Fruit fly (Drosophila melanogaster): ENCODE results near the gene Itpr.

Gene Itpr

dm6 chr3R:5467619-5468018 is 49.3 kb upstream of the Itpr start, which contains the start of gene POLDIP2 (continued):
- TF ChIP-seq CG2116 (GFP tag; optimal IDR thresholded peaks at IDR 0.05): peak; percentile 96
- TF ChIP-seq CG13624 (GFP tag; optimal IDR thresholded peaks at IDR 0.05): no peak
- TF ChIP-seq Sox102F (GFP tag; optimal IDR thresholded peaks at IDR 0.05): no peak
- TF ChIP-seq Meics (GFP tag; optimal IDR thresholded peaks at IDR 0.05): no peak
- no peak for TF ChIP-seq CG13296 (GFP tag; optimal IDR thresholded peaks at IDR 0.05)
- TF ChIP-seq fd96Cb (tag; optimal IDR thresholded peaks at IDR 0.05): no peak
- TF ChIP-seq dm (GFP tag; optimal IDR thresholded peaks at IDR 0.05): no peak
- TF ChIP-seq CG2120 (GFP tag; optimal IDR thresholded peaks at IDR 0.05): peak; percentile 24
- no peak for TF ChIP-seq MTF-1 (GFP tag; optimal IDR thresholded peaks at IDR 0.05; ENCODE audit: borderline replicate concordance)
- no peak for TF ChIP-seq jigr1 (GFP tag; IDR thresholded peaks at IDR 0.05)
- no peak for TF ChIP-seq unc-4 (GFP tag; IDR thresholded peaks at IDR 0.05; ENCODE audit: partially characterized antibody)
- no peak for TF ChIP-seq CG6854 (GFP tag; optimal IDR thresholded peaks at IDR 0.05)
- TF ChIP-seq CG18262 (tag; optimal IDR thresholded peaks at IDR 0.05): no peak
- peak; percentile 33 for TF ChIP-seq Dp (GFP tag; optimal IDR thresholded peaks at IDR 0.05)
- no peak for TF ChIP-seq tap (tag; optimal IDR thresholded peaks at IDR 0.05)
- TF ChIP-seq Dll (GFP tag; IDR thresholded peaks at IDR 0.05; ENCODE audit: partially characterized antibody): 0 out of 4 replicates have a peak, but pooled peaks have one; percentile 13
- no peak for TF ChIP-seq ken (GFP tag; IDR thresholded peaks at IDR 0.05)
- no peak for TF ChIP-seq CG7372 (GFP tag; IDR thresholded peaks at IDR 0.05)
- no peak for TF ChIP-seq CG3726 (GFP tag; IDR thresholded peaks at IDR 0.05)
- TF ChIP-seq CG17361 (GFP tag; IDR thresholded peaks at IDR 0.05): 0 out of 3 replicates have a peak, but pooled peaks have one; percentile 1
- TF ChIP-seq D19A (tag; optimal IDR thresholded peaks at IDR 0.05): peak; percentile 32
- TF ChIP-seq nmo (GFP tag; optimal IDR thresholded peaks at IDR 0.05): no peak
- TF ChIP-seq lilli (GFP tag; optimal IDR thresholded peaks at IDR 0.05): peak; percentile 13
- TF ChIP-seq Camta (GFP tag; optimal IDR thresholded peaks at IDR 0.05): no peak
- no peak for TF ChIP-seq insv (GFP tag; optimal IDR thresholded peaks at IDR 0.05)
- no peak for TF ChIP-seq ro (GFP tag; IDR thresholded peaks at IDR 0.05)
- no peak for TF ChIP-seq z (GFP tag; IDR thresholded peaks at IDR 0.05)
- no peak for TF ChIP-seq CG5180 (GFP tag; optimal IDR thresholded peaks at IDR 0.05)
- no peak for TF ChIP-seq CG8290 (GFP tag; optimal IDR thresholded peaks at IDR 0.05)
- no peak for TF ChIP-seq CG8290 (tag; optimal IDR thresholded peaks at IDR 0.05)
- TF ChIP-seq CG4328 (GFP tag; optimal IDR thresholded peaks at IDR 0.05): no peak
- TF ChIP-seq CG13894 (tag; optimal IDR thresholded peaks at IDR 0.05): peak; percentile 10
- TF ChIP-seq ewg (GFP tag; optimal IDR thresholded peaks at IDR 0.05): peak; percentile 33
- peak; percentile 64 for TF ChIP-seq Dref (GFP tag; IDR thresholded peaks at IDR 0.05)
- TF ChIP-seq pzg (GFP tag; optimal IDR thresholded peaks at IDR 0.05): peak; percentile 34
- TF ChIP-seq mld (GFP tag; IDR thresholded peaks at IDR 0.05; ENCODE audit: partially characterized antibody): no peak
- no peak for TF ChIP-seq knrl (GFP tag; IDR thresholded peaks at IDR 0.05; ENCODE audit: partially characterized antibody)
- TF ChIP-seq btn (GFP tag; optimal IDR thresholded peaks at IDR 0.05): no peak
- TF ChIP-seq fru (optimal IDR thresholded peaks at IDR 0.05): no peak
- no peak for TF ChIP-seq pho (GFP tag; optimal IDR thresholded peaks at IDR 0.05)
- no peak for TF ChIP-seq HLH4C (GFP tag; IDR thresholded peaks at IDR 0.05; ENCODE audit: partially characterized antibody)
- TF ChIP-seq Rfx (GFP tag; IDR thresholded peaks at IDR 0.05): 0 out of 2 replicates have a peak, but pooled peaks have one; percentile 26
- peak; percentile 91 for TF ChIP-seq CG10209 (GFP tag; optimal IDR thresholded peaks at IDR 0.05)
- TF ChIP-seq ham (GFP tag; IDR thresholded peaks at IDR 0.05): no peak
- TF ChIP-seq CG6689 (GFP tag; IDR thresholded peaks at IDR 0.05): no peak
- TF ChIP-seq caup (GFP tag; optimal IDR thresholded peaks at IDR 0.05; ENCODE audit: severe bottlenecking): no peak
- TF ChIP-seq ci (GFP tag; IDR thresholded peaks at IDR 0.05): 0 out of 3 replicates have a peak, but pooled peaks have one; percentile 36
- TF ChIP-seq CG4707 (GFP tag; optimal IDR thresholded peaks at IDR 0.05): no peak
- TF ChIP-seq CG9817 (tag; optimal IDR thresholded peaks at IDR 0.05): peak; percentile 9
- peak in 1 of 2 experiments; percentile 83 for TF ChIP-seq Pdp1 (GFP tag; optimal IDR thresholded peaks at IDR 0.05)
- TF ChIP-seq CG4404 (GFP tag; IDR thresholded peaks at IDR 0.05): no peak
